Fruit fly (Drosophila melanogaster) whole organism, embryonic: ENCODE data around the gene Srg2.
A peak's percentile ranks its signal among the peaks of the same experiment; 100 is the strongest.

Experiments
- Ada2b ChIP-seq: fragments of 200-800 bp; sonication (Bioruptor generic); IDR thresholded peaks from 2 replicates; pipeline ENCODE4 v1.3.6; 2022; ENCODE audit warnings: missing biosample characterization, missing genetic modification characterization
- CG10366 ChIP-seq: fragments of 200-800 bp; sonication (Bioruptor generic); IDR thresholded peaks from 2 replicates; pipeline ENCODE4 v1.3.6; 2022; ENCODE audit warnings: missing biosample characterization, missing genetic modification characterization
- CG10462 ChIP-seq: fragments of 200-800 bp; sonication (Bioruptor generic); optimal IDR thresholded peaks from 2 replicates; lab custom pipeline; 2016; ENCODE audit warnings: missing biosample characterization, missing genetic modification characterization
- CG10565 ChIP-seq: fragments of 200-800 bp; sonication (Bioruptor generic); optimal IDR thresholded peaks from 3 replicates; lab custom pipeline; 2016; ENCODE audit warnings: missing biosample characterization, mild to moderate bottlenecking, missing genetic modification characterization
- CG11247 ChIP-seq: fragments of 200-800 bp; sonication (Bioruptor generic); IDR thresholded peaks from 2 replicates; pipeline ENCODE4 v1.3.6; 2022; ENCODE audit warnings: missing biosample characterization, missing genetic modification characterization
- CG11456 ChIP-seq: fragments of 200-800 bp; sonication (Bioruptor generic); IDR thresholded peaks from 3 replicates; pipeline ENCODE4 v1.3.6; 2022; ENCODE audit warnings: missing biosample characterization, missing genetic modification characterization
- CG1233 ChIP-seq: fragments of 200-800 bp; sonication (Bioruptor generic); optimal IDR thresholded peaks from 4 replicates; lab custom pipeline; 2018; ENCODE audit warnings: missing biosample characterization, mild to moderate bottlenecking, missing genetic modification characterization
- CG12391 ChIP-seq: fragments of 200-800 bp; sonication (Bioruptor generic); optimal IDR thresholded peaks from 3 replicates; lab custom pipeline; 2018; ENCODE audit warnings: missing biosample characterization, mild to moderate bottlenecking, missing genetic modification characterization, moderate library complexity
- CG13123 ChIP-seq: fragments of 200-800 bp; sonication (Bioruptor generic); optimal IDR thresholded peaks from 2 replicates; lab custom pipeline; 2016; ENCODE audit warnings: missing biosample characterization, missing genetic modification characterization
- CG15269 ChIP-seq: fragments of 200-800 bp; sonication (Bioruptor generic); optimal IDR thresholded peaks from 2 replicates; lab custom pipeline; 2018; ENCODE audit warnings: missing biosample characterization, mild to moderate bottlenecking, missing genetic modification characterization, moderate library complexity
- CG15514 ChIP-seq: fragments of 200-800 bp; sonication (Bioruptor generic); optimal IDR thresholded peaks from 3 replicates; lab custom pipeline; 2017; ENCODE audit warnings: missing biosample characterization, missing genetic modification characterization, mild to moderate bottlenecking, moderate library complexity, missing genetic modification reagents
- CG18011 ChIP-seq: fragments of 200-800 bp; sonication (Bioruptor generic); optimal IDR thresholded peaks from 2 replicates; lab custom pipeline; 2017; ENCODE audit warnings: missing biosample characterization, missing genetic modification characterization, mild to moderate bottlenecking, moderate library complexity, missing genotype
- CG31365 ChIP-seq: fragments of 200-800 bp; sonication (Bioruptor generic); optimal IDR thresholded peaks from 2 replicates; lab custom pipeline; 2018; ENCODE audit warnings: missing biosample characterization, mild to moderate bottlenecking, missing genetic modification characterization
- CG6175 ChIP-seq: fragments of 200-800 bp; sonication (Bioruptor generic); IDR thresholded peaks from 3 replicates; pipeline ENCODE4 v1.3.6; 2022; ENCODE audit warnings: missing biosample characterization, missing genetic modification characterization
- CG7556 ChIP-seq: fragments of 200-800 bp; sonication (Bioruptor generic); optimal IDR thresholded peaks from 2 replicates; lab custom pipeline; 2017; ENCODE audit warnings: missing biosample characterization, mild to moderate bottlenecking, missing genetic modification characterization
- CG7963 ChIP-seq: fragments of 200-800 bp; sonication (Bioruptor generic); IDR thresholded peaks from 3 replicates; pipeline ENCODE4 v1.3.6; 2022; ENCODE audit warnings: missing biosample characterization, missing genetic modification characterization; ENCODE audit not compliant: partially characterized antibody
- CG8478 ChIP-seq: fragments of >200 bp; optimal IDR thresholded peaks from 2 replicates; lab custom pipeline; 2018
- CG9727 ChIP-seq: fragments of 200-800 bp; sonication (Bioruptor generic); optimal IDR thresholded peaks from 3 replicates; lab custom pipeline; 2017; ENCODE audit warnings: missing biosample characterization, mild to moderate bottlenecking, missing genetic modification characterization
- CG9932 ChIP-seq: fragments of 200-800 bp; sonication (Bioruptor generic); IDR thresholded peaks from 2 replicates; pipeline ENCODE4 v1.3.6; 2022; ENCODE audit warnings: missing biosample characterization, missing genetic modification characterization
- Chrac-16 ChIP-seq: fragments of 200-800 bp; sonication (Bioruptor generic); optimal IDR thresholded peaks from 3 replicates; lab custom pipeline; 2016; ENCODE audit warnings: missing biosample characterization, missing genetic modification characterization
- Dad ChIP-seq: fragments of 200-800 bp; sonication (Bioruptor generic); optimal IDR thresholded peaks from 3 replicates; lab custom pipeline; 2016; ENCODE audit warnings: missing biosample characterization, missing genetic modification characterization
- Dek ChIP-seq: fragments of 200-800 bp; sonication (Bioruptor generic); optimal IDR thresholded peaks from 3 replicates; lab custom pipeline; 2019; ENCODE audit warnings: missing biosample characterization, mild to moderate bottlenecking, missing genetic modification characterization, moderate library complexity
- Dfd ChIP-seq, 2 experiments: fragments of >200 bp; optimal IDR thresholded peaks; 2 replicates each; lab custom pipeline; 2017; ENCODE audit warnings: missing biosample characterization in 2 of 2, missing genetic modification characterization in 2 of 2
- Hr51 ChIP-seq, 2 experiments: fragments of 200-800 bp; sonication (Bioruptor generic); optimal IDR thresholded peaks; 2 replicates in 1 of 2; 3 replicates in 1 of 2; lab custom pipeline; 2016 to 2018; ENCODE audit warnings: missing biosample characterization in 2 of 2, missing genetic modification characterization in 2 of 2, mild to moderate bottlenecking in 1 of 2, moderate library complexity in 1 of 2
- Jarid2 ChIP-seq: fragments of 200-800 bp; sonication (Bioruptor generic); optimal IDR thresholded peaks from 3 replicates; lab custom pipeline; 2017; ENCODE audit warnings: mild to moderate bottlenecking, missing biosample characterization, missing genetic modification reagents, missing genetic modification characterization
- Mes4 ChIP-seq: fragments of 200-800 bp; sonication (Bioruptor generic); optimal IDR thresholded peaks from 2 replicates; lab custom pipeline; 2016; ENCODE audit warnings: missing biosample characterization, missing genetic modification characterization
- abd-A ChIP-seq: fragments of 200-800 bp; sonication (Bioruptor generic); optimal IDR thresholded peaks from 3 replicates; lab custom pipeline; 2019; ENCODE audit warnings: missing biosample characterization, mild to moderate bottlenecking, missing genetic modification characterization, moderate library complexity
- ase ChIP-seq: fragments of 200-800 bp; sonication (Bioruptor generic); IDR thresholded peaks from 3 replicates; pipeline ENCODE4 v1.3.6; 2022; ENCODE audit warnings: missing biosample characterization, missing genetic modification characterization
- bsh ChIP-seq, 2 experiments: fragments of 200-800 bp; sonication (Bioruptor generic); optimal IDR thresholded peaks; 2 replicates each; lab custom pipeline; 2017 to 2018; ENCODE audit warnings: mild to moderate bottlenecking in 2 of 2, missing biosample characterization in 2 of 2, missing genetic modification characterization in 2 of 2, moderate library complexity in 1 of 2
- fd96Cb ChIP-seq: fragments of 200-800 bp; sonication (Bioruptor generic); optimal IDR thresholded peaks from 2 replicates; lab custom pipeline; 2018; ENCODE audit warnings: missing biosample characterization, mild to moderate bottlenecking, missing genetic modification characterization, moderate library complexity
- gcm2 ChIP-seq: fragments of 200-800 bp; sonication (Bioruptor generic); optimal IDR thresholded peaks from 2 replicates; lab custom pipeline; 2016; ENCODE audit warnings: missing biosample characterization, missing genetic modification characterization
- hbn ChIP-seq: fragments of 200-800 bp; sonication (Bioruptor generic); IDR thresholded peaks from 2 replicates; pipeline ENCODE4 v1.3.6; 2022; ENCODE audit warnings: missing biosample characterization, missing genetic modification characterization; ENCODE audit not compliant: partially characterized antibody
- inv ChIP-seq: fragments of 200-800 bp; sonication (Bioruptor generic); IDR thresholded peaks from 2 replicates; pipeline ENCODE4 v1.3.6; 2022; ENCODE audit warnings: missing biosample characterization, missing genetic modification characterization; ENCODE audit not compliant: partially characterized antibody
- mirr ChIP-seq: fragments of 200-800 bp; sonication (Bioruptor generic); optimal IDR thresholded peaks from 3 replicates; lab custom pipeline; 2018; ENCODE audit warnings: missing biosample characterization, mild to moderate bottlenecking, missing genetic modification characterization
- nmo ChIP-seq: fragments of 200-800 bp; sonication (Bioruptor generic); optimal IDR thresholded peaks from 2 replicates; lab custom pipeline; 2018; ENCODE audit warnings: missing biosample characterization, mild to moderate bottlenecking, missing genetic modification characterization, moderate library complexity
- salm ChIP-seq: fragments of 200-800 bp; sonication (Bioruptor generic); optimal IDR thresholded peaks from 2 replicates; lab custom pipeline; 2018; ENCODE audit warnings: missing biosample characterization, mild to moderate bottlenecking, missing genetic modification characterization
- slp2 ChIP-seq: fragments of 200-800 bp; sonication (Bioruptor generic); optimal IDR thresholded peaks from 2 replicates; lab custom pipeline; 2016; ENCODE audit warnings: missing biosample characterization, missing genetic modification characterization
- sna ChIP-seq: fragments of 200-800 bp; sonication (Bioruptor generic); IDR thresholded peaks from 2 replicates; pipeline ENCODE4 v1.3.6; 2022; ENCODE audit warnings: missing biosample characterization, missing genetic modification characterization; ENCODE audit not compliant: partially characterized antibody
- sob ChIP-seq: fragments of 200-800 bp; sonication (Bioruptor generic); IDR thresholded peaks from 2 replicates; pipeline ENCODE4 v1.3.6; 2022; ENCODE audit warnings: missing biosample characterization, missing genetic modification characterization
- tna ChIP-seq: fragments of 200-800 bp; sonication (Bioruptor generic); IDR thresholded peaks from 2 replicates; pipeline ENCODE4 v1.3.6; 2022; ENCODE audit warnings: missing biosample characterization, missing genetic modification characterization; ENCODE audit not compliant: partially characterized antibody
- tup ChIP-seq: fragments of 200-800 bp; sonication (Bioruptor generic); optimal IDR thresholded peaks from 2 replicates; lab custom pipeline; 2016; ENCODE audit warnings: missing biosample characterization, mild to moderate bottlenecking, missing genetic modification characterization, moderate library complexity
- zen ChIP-seq: fragments of 200-800 bp; sonication (Bioruptor generic); optimal IDR thresholded peaks from 3 replicates; lab custom pipeline; 2018; ENCODE audit warnings: missing biosample characterization, mild to moderate bottlenecking, missing genetic modification characterization, moderate library complexity

Gene Srg2

dm6 chr3L:10110379-10110778 lies 12.5 kb upstream of the Srg2 start (continued):
- TF ChIP-seq CG10565 (GFP tag; lab: Kevin White, UChicago) (no peak), inv (no peak), CG8478 (lab: Kevin White, UChicago) (no peak), CG9727 (peak; percentile 18), Ada2b (GFP tag; lab: Robert Waterston, UW) (peak; percentile 30; the same call in 1 of the 2 replicates), CG7963 (no peak), ase (0 out of 3 replicates have a peak, but pooled peaks have one; percentile 25), slp2 (GFP tag; lab: Kevin White, UChicago) (no peak), CG11247 (GFP tag; lab: Robert Waterston, UW) (0 out of 2 replicates have a peak, but pooled peaks have one; percentile 24), Hr51 (GFP tag; optimal IDR thresholded peaks at IDR 0.05; lab: Kevin White, UChicago) (peak in 1 of 2 experiments; percentile 22), salm (tag; lab: Kevin White, UChicago) (no peak), CG6175 (GFP tag; lab: Robert Waterston, UW) (0 out of 3 replicates have a peak, but pooled peaks have one; percentile 28), Dfd (GFP tag; optimal IDR thresholded peaks at IDR 0.05; lab: Kevin White, UChicago) (no peak), CG1233 (GFP tag; lab: Kevin White, UChicago) (peak; percentile 18), nmo (GFP tag; lab: Kevin White, UChicago) (peak; percentile 2), sob (no peak), CG10366 (GFP tag; lab: Robert Waterston, UW) (no peak), gcm2 (no peak), fd96Cb (peak; percentile 7), CG15269 (tag; lab: Kevin White, UChicago) (peak; percentile 35)
- TF ChIP-seq, all 482 proteins: peak for 38

DNA sequence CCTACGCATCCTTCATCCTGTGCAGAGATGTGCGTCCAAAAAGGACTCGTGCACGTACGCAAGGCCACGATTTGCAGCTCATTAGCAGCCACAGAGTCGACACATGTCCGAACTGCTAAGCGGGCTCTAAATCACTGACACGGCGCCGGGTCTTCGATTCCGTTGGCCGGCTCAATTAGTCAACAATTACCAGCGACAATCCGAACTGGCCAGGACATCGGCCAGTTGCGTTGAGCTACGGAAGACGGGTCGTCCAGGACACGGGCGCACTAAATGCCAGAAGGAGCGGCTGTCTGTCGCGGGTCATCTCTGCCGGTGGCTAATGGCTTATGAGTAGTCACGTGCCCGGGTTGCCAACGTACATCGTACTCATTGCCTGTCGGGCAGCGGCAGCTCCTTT lies 7.9 kb upstream of the Srg2 start:
- TF ChIP-seq zen (tag; lab: Kevin White, UChicago) (peak; percentile 64), CG12391 (tag; lab: Kevin White, UChicago) (no peak), CG11456 (GFP tag; lab: Robert Waterston, UW) (0 out of 3 replicates have a peak, but pooled peaks have one; percentile 54), sna (GFP tag; lab: Robert Waterston, UW) (no peak), CG9932 (GFP tag; lab: Robert Waterston, UW) (0 out of 2 replicates have a peak, but pooled peaks have one; percentile 19), CG15514 (no peak)
- TF ChIP-seq, all 482 proteins: peak for 3

dm6 chr3L:10100781-10101180 lies 2.9 kb upstream of the Srg2 start, which contains the start of gene CG42826:
CG42826 (minus strand) TSS chr3L:10100881.
- TF ChIP-seq Dad (GFP tag; lab: Kevin White, UChicago) (no peak), mirr (GFP tag; lab: Kevin White, UChicago) (no peak), tup (GFP tag; lab: Kevin White, UChicago) (no peak), Chrac-16 (no peak), CG31365 (tag; lab: Kevin White, UChicago) (no peak), CG10462 (GFP tag; lab: Kevin White, UChicago) (no peak), abd-A (tag; lab: Kevin White, UChicago) (no peak), CG18011 (GFP tag; lab: Kevin White, UChicago) (no peak), hbn (no peak), bsh (GFP tag; optimal IDR thresholded peaks at IDR 0.05; lab: Kevin White, UChicago) (no peak), CG10565 (GFP tag; lab: Kevin White, UChicago) (no peak), Mes4 (GFP tag; lab: Kevin White, UChicago) (no peak), Dek (tag; lab: Kevin White, UChicago) (no peak), CG7556 (GFP tag; lab: Kevin White, UChicago) (no peak), CG13123 (GFP tag; lab: Kevin White, UChicago) (no peak), tna (no peak), Jarid2 (no peak)
